Fruit fly (Drosophila melanogaster) whole organism, pupa: Measurements from ENCODE around the gene CG5608.

Experiments
- CG12605 ChIP-seq: fragments of 200-800 bp; sonication (Bioruptor generic); IDR thresholded peaks from 2 replicates; pipeline ENCODE4 v1.3.6; 2022; ENCODE audit warnings: missing biosample characterization, missing genetic modification characterization
- CG13204 ChIP-seq: fragments of 200-800 bp; sonication (Bioruptor generic); optimal IDR thresholded peaks from 2 replicates; lab custom pipeline; 2018; ENCODE audit warnings: missing biosample characterization, mild to moderate bottlenecking, missing genetic modification characterization, moderate library complexity
- CG32121 ChIP-seq: fragments of 200-800 bp; sonication (Bioruptor generic); IDR thresholded peaks from 2 replicates; pipeline ENCODE4 v1.3.6; 2022; ENCODE audit warnings: missing biosample characterization, missing genetic modification characterization
- CG8159 ChIP-seq: fragments of 200-800 bp; sonication (Bioruptor generic); optimal IDR thresholded peaks from 3 replicates; lab custom pipeline; 2018; ENCODE audit warnings: missing biosample characterization, mild to moderate bottlenecking, missing genetic modification characterization, moderate library complexity
- CG8301 ChIP-seq: fragments of 200-800 bp; sonication (Bioruptor generic); optimal IDR thresholded peaks from 2 replicates; lab custom pipeline; 2018; ENCODE audit warnings: missing biosample characterization, mild to moderate bottlenecking, missing genetic modification characterization
- CG9948 ChIP-seq: fragments of 200-800 bp; sonication (Bioruptor generic); optimal IDR thresholded peaks from 2 replicates; lab custom pipeline; 2018; ENCODE audit warnings: missing biosample characterization, mild to moderate bottlenecking, missing genetic modification characterization, moderate library complexity
- D1 ChIP-seq: fragments of 200-800 bp; sonication (Bioruptor generic); optimal IDR thresholded peaks from 2 replicates; lab custom pipeline; 2018; ENCODE audit warnings: missing biosample characterization, mild to moderate bottlenecking, missing genetic modification characterization, moderate library complexity
- EcR ChIP-seq: fragments of 200-800 bp; sonication (Bioruptor generic); optimal IDR thresholded peaks from 3 replicates; lab custom pipeline; 2019; ENCODE audit warnings: missing biosample characterization, missing genetic modification characterization, mild to moderate bottlenecking, moderate library complexity, missing genetic modification reagents
- Pif1A ChIP-seq: fragments of 200-800 bp; sonication (Bioruptor generic); optimal IDR thresholded peaks from 3 replicates; lab custom pipeline; 2016; ENCODE audit warnings: missing biosample characterization, missing genetic modification characterization
- Snoo ChIP-seq: fragments of 200-800 bp; sonication (Bioruptor generic); optimal IDR thresholded peaks from 3 replicates; lab custom pipeline; 2017; ENCODE audit warnings: missing biosample characterization, mild to moderate bottlenecking, missing genetic modification characterization, inconsistent platforms
- fd96Ca ChIP-seq: fragments of 200-800 bp; sonication (Bioruptor generic); IDR thresholded peaks from 3 replicates; pipeline ENCODE4 v1.3.6; 2022; ENCODE audit warnings: missing biosample characterization, missing genetic modification characterization
- gl ChIP-seq: fragments of 200-800 bp; sonication (Bioruptor generic); optimal IDR thresholded peaks from 2 replicates; lab custom pipeline; 2018; ENCODE audit warnings: missing biosample characterization, mild to moderate bottlenecking, missing genetic modification characterization

DNA sequence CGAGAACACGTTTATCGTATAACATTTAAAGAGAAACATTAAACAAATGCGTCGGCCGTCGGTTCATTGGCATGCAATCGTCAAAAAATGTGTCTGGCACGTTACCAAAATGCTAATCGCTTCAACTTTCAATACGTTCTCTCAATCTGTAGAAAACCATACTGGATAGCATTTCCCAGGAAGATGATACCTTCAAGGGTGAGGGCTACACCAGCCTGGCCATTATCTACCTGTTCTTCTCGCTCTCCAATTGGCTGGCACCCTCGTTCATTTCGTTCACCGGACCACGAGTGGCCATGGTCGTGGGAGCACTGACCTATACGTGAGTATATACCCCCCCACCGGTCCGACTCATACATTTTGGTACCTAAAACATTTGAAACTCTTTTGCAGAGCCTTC, 10.6 kb downstream of the CG5608 start:
- TF ChIP-seq Pif1A (GFP tag; lab: Kevin White, UChicago) = no peak
- TF ChIP-seq CG9948 = no peak
- TF ChIP-seq CG12605 (GFP tag; lab: Robert Waterston, UW) = no peak
- no peak for TF ChIP-seq fd96Ca (GFP tag; lab: Robert Waterston, UW)
- no peak for TF ChIP-seq CG32121 (GFP tag; lab: Robert Waterston, UW)
- no peak for TF ChIP-seq gl (tag; lab: Kevin White, UChicago)
- TF ChIP-seq CG8301 (tag; lab: Kevin White, UChicago) = no peak
- TF ChIP-seq CG13204 = no peak
- TF ChIP-seq CG8159 = no peak
- no peak for TF ChIP-seq D1
- peak; percentile 77 for TF ChIP-seq EcR (GFP tag; lab: Kevin White, UChicago)
- no peak for TF ChIP-seq Snoo
